Worm (Caenorhabditis elegans): Measurements from ENCODE around the gene Y54G2A.77.

Gene Y54G2A.77

ce11 chrIV:2774500-2774899, 12.0 kb downstream of the Y54G2A.77 start (continued):
- TF ChIP-seq nhr-76 (tag; optimal IDR thresholded peaks at IDR 0.05) (no peak), jun-1 (tag; optimal IDR thresholded peaks at IDR 0.05) (peak; percentile 76), ceh-90 (tag; optimal IDR thresholded peaks at IDR 0.05) (no peak), nhr-71 (tag; optimal IDR thresholded peaks at IDR 0.05) (peak; percentile 95), hlh-17 (GFP tag; optimal IDR thresholded peaks at IDR 0.05; ENCODE audit: borderline replicate concordance) (no peak), irx-1 (tag; optimal IDR thresholded peaks at IDR 0.05) (peak; percentile 45), rnt-1 (tag; optimal IDR thresholded peaks at IDR 0.05) (peak; percentile 90)

DNA sequence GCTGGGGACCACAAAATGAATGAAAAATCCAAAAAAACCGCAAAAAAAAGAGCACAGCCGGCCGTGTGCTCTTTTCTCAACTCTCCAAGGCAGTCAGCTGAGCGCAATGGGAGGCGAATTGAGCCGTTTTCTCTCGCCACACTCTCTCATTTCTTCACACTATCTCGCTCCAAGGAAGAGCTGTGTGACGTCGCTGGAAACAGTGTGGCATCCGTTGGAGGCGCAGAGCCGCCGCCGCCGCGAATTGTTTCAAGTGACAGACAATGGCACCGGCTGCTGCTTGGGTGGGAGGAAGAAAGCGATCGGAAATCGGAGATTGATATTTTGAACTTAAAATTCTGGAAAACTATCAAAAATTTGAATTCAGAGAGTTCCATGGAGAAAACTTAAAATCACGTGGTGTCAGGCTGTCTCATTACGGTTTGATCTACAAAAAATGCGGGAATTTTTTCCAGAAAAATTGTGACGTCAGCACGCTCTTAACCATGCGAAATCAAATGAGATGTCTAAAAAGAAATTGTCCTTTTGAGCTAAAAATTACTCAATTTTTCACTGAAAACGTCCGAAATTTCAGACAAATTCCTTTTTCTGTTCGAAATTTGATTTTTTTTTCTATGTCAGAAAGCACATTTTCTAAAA, 13.6 kb downstream of the Y54G2A.77 start:
- peak; percentile 36 for TF ChIP-seq mep-1 (tag; optimal IDR thresholded peaks at IDR 0.05)
- TF ChIP-seq egl-27 (tag; optimal IDR thresholded peaks at IDR 0.05) = no peak
- peak; percentile 9 for TF ChIP-seq lin-39 (tag; optimal IDR thresholded peaks at IDR 0.05)
- peak; percentile 25 for TF ChIP-seq dsc-1 (tag; optimal IDR thresholded peaks at IDR 0.05)
- TF ChIP-seq egl-13 (tag; optimal IDR thresholded peaks at IDR 0.05) = peak; percentile 19
- TF ChIP-seq Y116A8C.19 (tag; optimal IDR thresholded peaks at IDR 0.05; ENCODE audit: borderline replicate concordance) = no peak
- TF ChIP-seq jun-1 (tag; optimal IDR thresholded peaks at IDR 0.05) = no peak
- peak; percentile 40 for TF ChIP-seq fkh-10 (GFP tag; optimal IDR thresholded peaks at IDR 0.05)
- TF ChIP-seq vab-15 (tag; optimal IDR thresholded peaks at IDR 0.05) = no peak
- TF ChIP-seq sox-4 (tag; optimal IDR thresholded peaks at IDR 0.05) = no peak
- TF ChIP-seq efl-1 (optimal IDR thresholded peaks at IDR 0.05) = peak; percentile 47 to 53
- TF ChIP-seq efl-1 (GFP tag; optimal IDR thresholded peaks at IDR 0.05 in 1 of 2) = peak; percentile 27 to 92
- peak; percentile 87 for TF ChIP-seq rnt-1 (tag; optimal IDR thresholded peaks at IDR 0.05)
- TF ChIP-seq hlh-4 (tag; optimal IDR thresholded peaks at IDR 0.05) = no peak
- no peak for TF ChIP-seq nhr-85 (tag)
- no peak for TF ChIP-seq efl-3 (GFP tag; optimal IDR thresholded peaks at IDR 0.05)
- peak; percentile 25 for TF ChIP-seq irx-1 (tag; optimal IDR thresholded peaks at IDR 0.05)
- TF ChIP-seq C34B4.2 (tag; optimal IDR thresholded peaks at IDR 0.05) = no peak
- peak; percentile 89 for TF ChIP-seq lin-14 (GFP tag; optimal IDR thresholded peaks at IDR 0.05)
- TF ChIP-seq grh-1 (GFP tag; IDR thresholded peaks at IDR 0.05) = no peak
- TF ChIP-seq snu-23 (GFP tag; optimal IDR thresholded peaks at IDR 0.05) = peak; percentile 64
- TF ChIP-seq nhr-84 (tag; optimal IDR thresholded peaks at IDR 0.05) = no peak
- no peak for TF ChIP-seq nhr-11 (tag; optimal IDR thresholded peaks at IDR 0.05)
- peak; percentile 47 for TF ChIP-seq nhr-19 (GFP tag; conservative IDR thresholded peaks at IDR 0.05)
- peak; percentile 1 to 47 for TF ChIP-seq lin-35 (GFP tag; optimal IDR thresholded peaks at IDR 0.05)
- TF ChIP-seq nhr-20 (tag; optimal IDR thresholded peaks at IDR 0.05) = peak; percentile 51
- TF ChIP-seq ztf-4 (tag; optimal IDR thresholded peaks at IDR 0.05) = no peak
- TF ChIP-seq unc-86 (tag; optimal IDR thresholded peaks at IDR 0.05) = peak; percentile 27
- no peak for TF ChIP-seq fos-1 (tag; optimal IDR thresholded peaks at IDR 0.05)
- TF ChIP-seq swsn-7 (tag; optimal IDR thresholded peaks at IDR 0.05) = peak; percentile 60
- peak; percentile 56 for TF ChIP-seq tbx-2 (tag; optimal IDR thresholded peaks at IDR 0.05)
- TF ChIP-seq pag-3 (tag; optimal IDR thresholded peaks at IDR 0.05; ENCODE audit: borderline replicate concordance, insufficient read depth) = peak; percentile 95
- no peak for TF ChIP-seq hpl-2 (GFP tag; optimal IDR thresholded peaks at IDR 0.05)
- no peak for TF ChIP-seq blmp-1 (tag; optimal IDR thresholded peaks at IDR 0.05)
- TF ChIP-seq nhr-76 (tag; optimal IDR thresholded peaks at IDR 0.05) = no peak
- TF ChIP-seq mdl-1 (tag; optimal IDR thresholded peaks at IDR 0.05) = no peak
- TF ChIP-seq dpl-1 (GFP tag; optimal IDR thresholded peaks at IDR 0.05) = peak in 2 of 3 experiments; percentile 17 to 26
- TF ChIP-seq nhr-90 (tag; optimal IDR thresholded peaks at IDR 0.05; ENCODE audit: poor library complexity) = no peak
- peak; percentile 80 for TF ChIP-seq nhr-71 (tag; optimal IDR thresholded peaks at IDR 0.05)
- no peak for TF ChIP-seq nhr-237 (tag; optimal IDR thresholded peaks at IDR 0.05)
- TF ChIP-seq fkh-8 (tag; optimal IDR thresholded peaks at IDR 0.05) = peak; percentile 23
- TF ChIP-seq isw-1 (GFP tag; IDR thresholded peaks at IDR 0.05) = peak; percentile 42; the same call in 1 of the 2 replicates
- TF ChIP-seq elt-3 (tag; optimal IDR thresholded peaks at IDR 0.05) = no peak
- peak; percentile 64 for TF ChIP-seq nhr-47 (tag; optimal IDR thresholded peaks at IDR 0.05)
- no peak for TF ChIP-seq lin-15B (tag; optimal IDR thresholded peaks at IDR 0.05)
- peak; percentile 43 to 52 for TF ChIP-seq lsy-2 (tag; optimal IDR thresholded peaks at IDR 0.05)
- TF ChIP-seq xbp-1 (tag; optimal IDR thresholded peaks at IDR 0.05) = peak; percentile 65

All from whole organism, L1 larva.